Worm (Caenorhabditis elegans) whole organism, early embryonic: ENCODE measurements around the gene F22E5.8.

ENCODE experiments used
- B0310.2 ChIP-seq: sonication (generic microtip); optimal IDR thresholded peaks from 2 replicates; lab custom pipeline; 2016; ENCODE audit warnings: mild to moderate bottlenecking, missing genetic modification characterization, missing compliant biosample characterization
- ama-1 ChIP-seq: fragments of 150-350 bp; optimal IDR thresholded peaks from 2 replicates; lab custom pipeline; 2014
- ets-7 ChIP-seq: sonication (generic microtip); optimal IDR thresholded peaks from 2 replicates; lab custom pipeline; 2016; ENCODE audit warnings: missing genotype, missing genetic modification characterization, missing compliant biosample characterization
- flt-1 ChIP-seq: fragments of 200-800 bp; sonication (Bioruptor generic); IDR thresholded peaks from 2 replicates; pipeline ENCODE4 v1.3.6; 2022; ENCODE audit warnings: missing genetic modification characterization, missing compliant biosample characterization
- hmg-4 ChIP-seq: fragments of 200-800 bp; sonication (Bioruptor generic); optimal IDR thresholded peaks from 2 replicates; lab custom pipeline; 2018; ENCODE audit warnings: mild to moderate bottlenecking, missing genetic modification characterization, missing compliant biosample characterization
- hnd-1 ChIP-seq: sonication (generic microtip); optimal IDR thresholded peaks from 2 replicates; lab custom pipeline; 2016; ENCODE audit warnings: missing genetic modification characterization, missing compliant biosample characterization
- tbx-37 ChIP-seq: fragments of 200-800 bp; sonication (Bioruptor generic); conservative IDR thresholded peaks from 2 replicates; pipeline ENCODE4 v1.3.6; 2022; ENCODE audit warnings: missing genetic modification reagents, missing genetic modification characterization, missing compliant biosample characterization

ce11 chrII:2628401-2628800 is 11.4 kb upstream of the F22E5.8 start:
- no peak for TF ChIP-seq hnd-1 (tag; lab: Kevin White, UChicago)
- TF ChIP-seq hmg-4 (GFP tag; lab: Kevin White, UChicago), result no peak
- TF ChIP-seq B0310.2, result no peak
- TF ChIP-seq tbx-37 (GFP tag; lab: Robert Waterston, UW), result no peak
- TF ChIP-seq ama-1 (lab: Kevin White, UChicago), result no peak
- no peak for TF ChIP-seq flt-1 (GFP tag; lab: Robert Waterston, UW)
- no peak for TF ChIP-seq ets-7 (tag; lab: Kevin White, UChicago)
